Fruit fly (Drosophila melanogaster): ENCODE data around the gene PGRP-LD.

PGRP-LD gene

DNA sequence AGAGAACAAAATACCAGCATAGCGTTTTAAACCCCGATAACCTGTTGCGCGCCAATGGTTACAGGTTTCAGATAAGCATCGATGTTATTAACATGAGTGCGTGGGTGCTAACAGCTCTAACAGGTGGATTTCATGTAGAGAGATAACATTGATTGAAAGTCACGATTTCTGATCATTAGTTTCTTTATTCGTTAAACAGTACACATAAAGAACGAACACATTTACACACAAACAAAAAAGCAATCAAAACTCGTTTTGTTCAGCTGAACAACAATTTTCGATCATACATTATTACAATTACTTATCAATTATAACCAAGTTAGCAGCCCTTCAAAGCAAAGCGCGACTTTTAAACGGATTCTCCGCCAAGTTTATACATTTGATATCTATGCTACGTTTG is 9.8 kb downstream of the PGRP-LD start (continued):
- peak; percentile 17 for TF ChIP-seq CG12155 (GFP tag; optimal IDR thresholded peaks at IDR 0.05)
- no peak for TF ChIP-seq sim (GFP tag; IDR thresholded peaks at IDR 0.05)
- no peak for TF ChIP-seq CG9817 (tag; optimal IDR thresholded peaks at IDR 0.05)
- TF ChIP-seq Bgb (GFP tag; IDR thresholded peaks at IDR 0.05; ENCODE audit: partially characterized antibody): no peak
- TF ChIP-seq ken (GFP tag; IDR thresholded peaks at IDR 0.05): no peak
- no peak for TF ChIP-seq CG16863 (GFP tag; optimal IDR thresholded peaks at IDR 0.05)
- peak; percentile 22 for TF ChIP-seq Dip3 (GFP tag; optimal IDR thresholded peaks at IDR 0.05)
- TF ChIP-seq CG15011 (GFP tag; optimal IDR thresholded peaks at IDR 0.05): no peak
- TF ChIP-seq Mad (GFP tag; optimal IDR thresholded peaks at IDR 0.05): no peak
- TF ChIP-seq CG8290 (GFP tag; optimal IDR thresholded peaks at IDR 0.05): no peak
- TF ChIP-seq CG8290 (tag; optimal IDR thresholded peaks at IDR 0.05): peak in 1 of 2 experiments; percentile 62
- no peak for TF ChIP-seq C15 (GFP tag; IDR thresholded peaks at IDR 0.05)
- no peak for TF ChIP-seq Dek (tag; optimal IDR thresholded peaks at IDR 0.05)
- TF ChIP-seq CG12219 (GFP tag; optimal IDR thresholded peaks at IDR 0.05): no peak
- TF ChIP-seq gcm2 (GFP tag; optimal IDR thresholded peaks at IDR 0.05): no peak
- TF ChIP-seq Fer3 (tag; optimal IDR thresholded peaks at IDR 0.05): peak; percentile 19
- TF ChIP-seq trh (GFP tag; optimal IDR thresholded peaks at IDR 0.05): no peak
- no peak for TF ChIP-seq CG31388 (GFP tag; optimal IDR thresholded peaks at IDR 0.05)
- no peak for TF ChIP-seq ase (GFP tag; IDR thresholded peaks at IDR 0.05)
- TF ChIP-seq kay (GFP tag; optimal IDR thresholded peaks at IDR 0.05): peak; percentile 17
- no peak for TF ChIP-seq CG10959 (GFP tag; IDR thresholded peaks at IDR 0.05)
- TF ChIP-seq bcd (GFP tag; optimal IDR thresholded peaks at IDR 0.05): no peak
- no peak for TF ChIP-seq sens-2 (GFP tag; IDR thresholded peaks at IDR 0.05)
- TF ChIP-seq CG14710 (tag; optimal IDR thresholded peaks at IDR 0.05): peak; percentile 36
- TF ChIP-seq NC2β (GFP tag; optimal IDR thresholded peaks at IDR 0.05): peak; percentile 45
- no peak for TF ChIP-seq caup (GFP tag; optimal IDR thresholded peaks at IDR 0.05; ENCODE audit: severe bottlenecking)
- TF ChIP-seq CG4820 (GFP tag; optimal IDR thresholded peaks at IDR 0.05): no peak
- no peak for TF ChIP-seq CG7271 (tag; optimal IDR thresholded peaks at IDR 0.05)
- TF ChIP-seq mirr (GFP tag; optimal IDR thresholded peaks at IDR 0.05): peak; percentile 38
- TF ChIP-seq CG5245 (GFP tag; optimal IDR thresholded peaks at IDR 0.05): peak; percentile 27
- no peak for TF ChIP-seq CG10565 (GFP tag; optimal IDR thresholded peaks at IDR 0.05)
- no peak for TF ChIP-seq croc (GFP tag; conservative IDR thresholded peaks at IDR 0.05)
- peak; percentile 49 for TF ChIP-seq Ets97D (GFP tag; optimal IDR thresholded peaks at IDR 0.05)
- TF ChIP-seq peb (GFP tag; IDR thresholded peaks at IDR 0.05): no peak
- no peak for TF ChIP-seq Jarid2 (GFP tag; optimal IDR thresholded peaks at IDR 0.05)
- TF ChIP-seq CG13296 (GFP tag; optimal IDR thresholded peaks at IDR 0.05): no peak
- TF ChIP-seq da (GFP tag; optimal IDR thresholded peaks at IDR 0.05): no peak
- TF ChIP-seq otp (GFP tag; IDR thresholded peaks at IDR 0.05): no peak
- peak; percentile 46 for TF ChIP-seq sug (tag; optimal IDR thresholded peaks at IDR 0.05)
- TF ChIP-seq CG10462 (GFP tag; optimal IDR thresholded peaks at IDR 0.05): no peak
- no peak for TF ChIP-seq CG8944 (GFP tag; optimal IDR thresholded peaks at IDR 0.05)
- TF ChIP-seq kah (GFP tag; optimal IDR thresholded peaks at IDR 0.05): peak; percentile 91
- no peak for TF ChIP-seq pb (GFP tag; optimal IDR thresholded peaks at IDR 0.05)
- peak; percentile 13 for TF ChIP-seq Bteb2 (GFP tag; optimal IDR thresholded peaks at IDR 0.05)
- no peak for TF ChIP-seq CG8765 (GFP tag; IDR thresholded peaks at IDR 0.05)
- TF ChIP-seq MTF-1 (GFP tag; optimal IDR thresholded peaks at IDR 0.05; ENCODE audit: borderline replicate concordance): no peak
- no peak for TF ChIP-seq CG11504 (tag; optimal IDR thresholded peaks at IDR 0.05)
- no peak for TF ChIP-seq CG6813 (GFP tag; optimal IDR thresholded peaks at IDR 0.05)
- TF ChIP-seq Pdp1 (GFP tag; optimal IDR thresholded peaks at IDR 0.05): peak; percentile 31 to 43
- TF ChIP-seq CG10654 (GFP tag; optimal IDR thresholded peaks at IDR 0.05): peak; percentile 23
- TF ChIP-seq Sin3A (optimal IDR thresholded peaks at IDR 0.05): no peak
- TF ChIP-seq CG4707 (GFP tag; optimal IDR thresholded peaks at IDR 0.05): no peak
- TF ChIP-seq CG13123 (GFP tag; optimal IDR thresholded peaks at IDR 0.05): no peak
